Worm (Caenorhabditis elegans) whole organism, L3 larva: Measurements from ENCODE around the gene K04C2.2.
A peak's percentile ranks its signal among the peaks of the same experiment; 100 is the strongest.

Experiments used
- R02D3.7 ChIP-seq: fragments of 150-350 bp; optimal IDR thresholded peaks from 2 replicates; lab custom pipeline; 2014; ENCODE audit warnings: missing biosample characterization, missing genetic modification characterization
- ama-1 ChIP-seq: fragments of 150-350 bp; optimal IDR thresholded peaks from 2 replicates; lab custom pipeline; 2018
- ceh-28 ChIP-seq: fragments of 150-350 bp; optimal IDR thresholded peaks from 2 replicates; lab custom pipeline; 2014; ENCODE audit warnings: missing biosample characterization, missing genetic modification reagents, missing genetic modification characterization
- ceh-82 ChIP-seq: fragments of 150-350 bp; optimal IDR thresholded peaks from 2 replicates; lab custom pipeline; 2014; ENCODE audit warnings: missing biosample characterization, missing genetic modification characterization
- ceh-9 ChIP-seq: sonication (generic microtip); optimal IDR thresholded peaks from 2 replicates; lab custom pipeline; 2018; ENCODE audit warnings: missing biosample characterization, missing genetic modification characterization
- daf-12 ChIP-seq: fragments of 150-350 bp; optimal IDR thresholded peaks from 2 replicates; lab custom pipeline; 2014; ENCODE audit warnings: missing biosample characterization, missing genetic modification reagents, missing genetic modification characterization
- egl-27 ChIP-seq: sonication (generic microtip); optimal IDR thresholded peaks from 4 replicates; lab custom pipeline; 2017; ENCODE audit warnings: missing biosample characterization, missing genetic modification reagents, missing genetic modification characterization
- egl-5 ChIP-seq: fragments of 150-350 bp; optimal IDR thresholded peaks from 2 replicates; lab custom pipeline; 2017; ENCODE audit warnings: missing biosample characterization, missing genetic modification reagents, missing genetic modification characterization, inconsistent platforms
- elt-1 ChIP-seq: fragments of 150-350 bp; optimal IDR thresholded peaks from 2 replicates; lab custom pipeline; 2014; ENCODE audit warnings: missing biosample characterization, missing genetic modification characterization
- elt-2 ChIP-seq: sonication (generic microtip); optimal IDR thresholded peaks from 2 replicates; lab custom pipeline; 2016; ENCODE audit warnings: missing genetic modification reagents, mild to moderate bottlenecking, missing genetic modification characterization, missing compliant biosample characterization
- elt-3 ChIP-seq, 3 experiments: fragments of 150-350 bp in 1 of 3; sonication (generic microtip) in 2 of 3; optimal IDR thresholded peaks; 2 replicates in 2 of 3; 4 replicates in 1 of 3; lab custom pipeline; 2014 to 2017; ENCODE audit warnings: missing biosample characterization in 3 of 3, missing genetic modification characterization in 3 of 3
- eor-1 ChIP-seq, 2 experiments: fragments of 150-350 bp; optimal IDR thresholded peaks; 2 replicates each; lab custom pipeline; 2014 to 2018; ENCODE audit warnings: missing biosample characterization in 2 of 2, missing genetic modification characterization in 2 of 2
- fkh-10 ChIP-seq: sonication (generic microtip); optimal IDR thresholded peaks from 2 replicates; lab custom pipeline; 2017; ENCODE audit warnings: missing biosample characterization, missing genetic modification reagents, missing genetic modification characterization
- fkh-2 ChIP-seq: fragments of 150-350 bp; optimal IDR thresholded peaks from 2 replicates; lab custom pipeline; 2014; ENCODE audit warnings: missing biosample characterization, missing genetic modification reagents, missing genetic modification characterization
- hmg-11 ChIP-seq: sonication (generic microtip); optimal IDR thresholded peaks from 2 replicates; lab custom pipeline; 2016; ENCODE audit warnings: missing genetic modification characterization, missing compliant biosample characterization
- jun-1 ChIP-seq: fragments of 150-350 bp; optimal IDR thresholded peaks from 2 replicates; lab custom pipeline; 2014; ENCODE audit warnings: missing biosample characterization, missing genetic modification reagents, missing genetic modification characterization
- lin-15B ChIP-seq: fragments of 150-350 bp; optimal IDR thresholded peaks from 2 replicates; lab custom pipeline; 2014; ENCODE audit warnings: missing biosample characterization, missing genetic modification characterization
- lin-39 ChIP-seq: fragments of 150-350 bp; optimal IDR thresholded peaks from 2 replicates; lab custom pipeline; 2018; ENCODE audit warnings: missing biosample characterization, missing genetic modification reagents, missing genetic modification characterization
- lsy-12 ChIP-seq: sonication (generic microtip); optimal IDR thresholded peaks from 2 replicates; lab custom pipeline; 2016; ENCODE audit warnings: mild to moderate bottlenecking, missing genetic modification characterization, missing compliant biosample characterization
- mdl-1 ChIP-seq: fragments of 150-350 bp; optimal IDR thresholded peaks from 2 replicates; lab custom pipeline; 2014; ENCODE audit warnings: missing biosample characterization, missing genetic modification characterization
- mml-1 ChIP-seq: fragments of 150-350 bp; sonication (generic microtip); optimal IDR thresholded peaks from 3 replicates; lab custom pipeline; 2014; ENCODE audit warnings: missing biosample characterization, missing genetic modification characterization
- nfya-1 ChIP-seq: sonication (generic microtip); optimal IDR thresholded peaks from 2 replicates; lab custom pipeline; 2017; ENCODE audit warnings: missing genetic modification characterization, mild to moderate bottlenecking, missing compliant biosample characterization, antibody characterized with exemption, moderate library complexity; ENCODE audit not compliant: insufficient read depth
- nhr-11 ChIP-seq: fragments of 150-350 bp; optimal IDR thresholded peaks from 2 replicates; lab custom pipeline; 2014; ENCODE audit warnings: missing biosample characterization, missing genetic modification characterization
- nhr-12 ChIP-seq: fragments of 150-350 bp; optimal IDR thresholded peaks from 2 replicates; lab custom pipeline; 2014; ENCODE audit warnings: missing biosample characterization, missing genetic modification characterization
- nhr-23 ChIP-seq: fragments of 150-350 bp; optimal IDR thresholded peaks from 2 replicates; lab custom pipeline; 2014; ENCODE audit warnings: missing biosample characterization, missing genetic modification reagents, missing genetic modification characterization
- nhr-28 ChIP-seq: fragments of 150-350 bp; optimal IDR thresholded peaks from 2 replicates; lab custom pipeline; 2014; ENCODE audit warnings: missing biosample characterization, missing genetic modification characterization
- nhr-43 ChIP-seq: sonication (generic microtip); optimal IDR thresholded peaks from 2 replicates; lab custom pipeline; 2016; ENCODE audit warnings: mild to moderate bottlenecking, missing genetic modification characterization, missing compliant biosample characterization; ENCODE audit not compliant: poor library complexity, severe bottlenecking
- nhr-67 ChIP-seq: fragments of 150-350 bp; optimal IDR thresholded peaks from 2 replicates; lab custom pipeline; 2014; ENCODE audit warnings: missing biosample characterization, missing genetic modification characterization
- nhr-76 ChIP-seq: fragments of 150-350 bp; sonication (generic microtip); optimal IDR thresholded peaks from 5 replicates; lab custom pipeline; 2014; ENCODE audit warnings: missing biosample characterization, missing genetic modification characterization
- nhr-77 ChIP-seq: fragments of 150-350 bp; optimal IDR thresholded peaks from 2 replicates; lab custom pipeline; 2014; ENCODE audit warnings: missing biosample characterization, missing genetic modification characterization
- pqm-1 ChIP-seq: fragments of 150-350 bp; optimal IDR thresholded peaks from 2 replicates; lab custom pipeline; 2017; ENCODE audit warnings: missing biosample characterization, missing genetic modification characterization, inconsistent platforms
- skn-1 ChIP-seq: fragments of 150-350 bp; optimal IDR thresholded peaks from 2 replicates; lab custom pipeline; 2014; ENCODE audit warnings: missing biosample characterization, missing genetic modification characterization
- snpc-4 ChIP-seq: fragments of 150-350 bp; optimal IDR thresholded peaks from 2 replicates; lab custom pipeline; 2014; ENCODE audit warnings: missing biosample characterization, missing genetic modification characterization
- tbx-2 ChIP-seq: sonication (generic microtip); optimal IDR thresholded peaks from 2 replicates; lab custom pipeline; 2016; ENCODE audit warnings: mild to moderate bottlenecking, missing genetic modification characterization, missing compliant biosample characterization
- unc-62 ChIP-seq: fragments of 150-350 bp; sonication (generic microtip); optimal IDR thresholded peaks from 4 replicates; lab custom pipeline; 2014; ENCODE audit warnings: missing biosample characterization, missing genetic modification reagents, missing genetic modification characterization
- zag-1 ChIP-seq: fragments of 150-350 bp; optimal IDR thresholded peaks from 2 replicates; lab custom pipeline; 2014; ENCODE audit warnings: missing biosample characterization, missing genetic modification characterization
- ztf-11 ChIP-seq: fragments of 150-350 bp; optimal IDR thresholded peaks from 2 replicates; lab custom pipeline; 2014; ENCODE audit warnings: missing biosample characterization, missing genetic modification characterization
- ztf-4 ChIP-seq: fragments of 150-350 bp; optimal IDR thresholded peaks from 2 replicates; lab custom pipeline; 2014; ENCODE audit warnings: missing biosample characterization, missing genetic modification characterization

K04C2.2 gene

ce11 chrIII:6880797-6881196 lies 8.8 kb upstream of the K04C2.2 start, which contains the start of gene K04C2.7:
Gene K04C2.7 (plus strand): TSS chrIII:6881097.
- TF ChIP-seq skn-1 (no peak), elt-1 (tag; lab: Kevin White, UChicago) (no peak), mdl-1 (tag; lab: Kevin White, UChicago) (no peak), ceh-28 (no peak), nhr-77 (tag; lab: Kevin White, UChicago) (no peak), pqm-1 (no peak), ztf-4 (tag; lab: Kevin White, UChicago) (no peak), lin-15B (no peak), ceh-82 (tag; lab: Kevin White, UChicago) (no peak), ztf-11 (no peak), unc-62 (GFP tag; lab: Kevin White, UChicago) (no peak), elt-3 (tag; optimal IDR thresholded peaks at IDR 0.05; lab: Kevin White, UChicago) (no peak)

ce11 chrIII:6881745-6882144 lies 7.8 kb upstream of the K04C2.2 start:
- TF ChIP-seq nhr-76 (tag; lab: Kevin White, UChicago) (no peak), ztf-4 (tag; lab: Kevin White, UChicago) (no peak), jun-1 (tag; lab: Kevin White, UChicago) (no peak)

- TF ChIP-seq lsy-12 (tag; lab: Kevin White, UChicago) (no peak), nhr-76 (tag; lab: Kevin White, UChicago) (no peak), ceh-9 (tag; lab: Kevin White, UChicago) (no peak), hmg-11 (no peak), egl-5 (tag; lab: Kevin White, UChicago) (no peak), mml-1 (tag; lab: Kevin White, UChicago) (no peak), snpc-4 (tag; lab: Kevin White, UChicago) (no peak), unc-62 (GFP tag; lab: Kevin White, UChicago) (no peak), nhr-28 (tag; lab: Kevin White, UChicago) (no peak), R02D3.7 (tag; lab: Kevin White, UChicago) (no peak), nhr-11 (tag; lab: Kevin White, UChicago) (no peak), daf-12 (tag; lab: Kevin White, UChicago) (no peak), nhr-67 (no peak), fkh-2 (no peak), ceh-82 (tag; lab: Kevin White, UChicago) (no peak), nhr-12 (no peak), pqm-1 (no peak), nfya-1 (tag; lab: Kevin White, UChicago) (no peak)
- TF ChIP-seq, all 47 proteins: peak for 0
These were observed 5.4 kb upstream of the K04C2.2 start, which contains the start of gene med-2 for ce11 chrIII:6884203-6884602. Gene med-2 (plus strand): TSS chrIII:6884503.

ce11 chrIII:6885889-6886288 lies 3.7 kb upstream of the K04C2.2 start:
- TF ChIP-seq egl-27 (tag; lab: Kevin White, UChicago) = no peak
- no peak for TF ChIP-seq nhr-23 (tag; lab: Kevin White, UChicago)
- TF ChIP-seq pqm-1 = no peak
- TF ChIP-seq fkh-10 (GFP tag; lab: Kevin White, UChicago) = no peak
- no peak for TF ChIP-seq nhr-28 (tag; lab: Kevin White, UChicago)
- TF ChIP-seq elt-2 (tag; lab: Kevin White, UChicago) = no peak
- TF ChIP-seq skn-1 = no peak
- TF ChIP-seq nhr-77 (tag; lab: Kevin White, UChicago) = no peak
- TF ChIP-seq nhr-76 (tag; lab: Kevin White, UChicago) = no peak
- TF ChIP-seq elt-3 (tag; optimal IDR thresholded peaks at IDR 0.05; lab: Kevin White, UChicago) = no peak
- no peak for TF ChIP-seq daf-12 (tag; lab: Kevin White, UChicago)
- no peak for TF ChIP-seq eor-1 (tag; optimal IDR thresholded peaks at IDR 0.05; lab: Kevin White, UChicago)
- TF ChIP-seq nhr-43 (tag; lab: Kevin White, UChicago) = no peak
- TF ChIP-seq lsy-12 (tag; lab: Kevin White, UChicago) = no peak
- TF ChIP-seq nfya-1 (tag; lab: Kevin White, UChicago) = no peak
- TF ChIP-seq, all 47 proteins: peak for 0

ce11 chrIII:6887574-6887973 lies 2.0 kb upstream of the K04C2.2 start:
- TF ChIP-seq fkh-2 (no peak), nfya-1 (tag; lab: Kevin White, UChicago) (peak; percentile 67), nhr-43 (tag; lab: Kevin White, UChicago) (peak; percentile 25), zag-1 (tag; lab: Kevin White, UChicago) (no peak), lin-39 (tag; lab: Kevin White, UChicago) (peak; percentile 53), tbx-2 (tag; lab: Kevin White, UChicago) (peak; percentile 28), nhr-28 (tag; lab: Kevin White, UChicago) (no peak), lsy-12 (tag; lab: Kevin White, UChicago) (peak; percentile 67), egl-27 (tag; lab: Kevin White, UChicago) (peak; percentile 32), pqm-1 (peak; percentile 33), nhr-67 (no peak), elt-2 (tag; lab: Kevin White, UChicago) (peak; percentile 35), elt-3 (tag; optimal IDR thresholded peaks at IDR 0.05; lab: Kevin White, UChicago) (peak in 1 of 3 experiments; percentile 59), lin-15B (peak; percentile 32), mdl-1 (tag; lab: Kevin White, UChicago) (no peak), ama-1 (peak; percentile 18), R02D3.7 (tag; lab: Kevin White, UChicago) (peak; percentile 45), nhr-77 (tag; lab: Kevin White, UChicago) (no peak), hmg-11 (peak; percentile 89)
